Worm (Caenorhabditis elegans): ENCODE measurements around the gene mrps-33.

Gene mrps-33

ce11 chrIV:8745591-8746302 lies 5.9 kb upstream of the mrps-33 start, which contains the start of the genes F20C5.7 and parg-1:
Gene F20C5.7 (minus strand): TSS chrIV:8745691.
Gene parg-1 (plus strand): TSS chrIV:8746252.
- TF ChIP-seq F13C5.2 (tag; optimal IDR thresholded peaks at IDR 0.05), result no peak
- no peak for TF ChIP-seq flt-1 (GFP tag; IDR thresholded peaks at IDR 0.05)
- TF ChIP-seq tra-4 (tag; optimal IDR thresholded peaks at IDR 0.05), result no peak
- no peak for TF ChIP-seq scrt-1 (GFP tag; IDR thresholded peaks at IDR 0.05)
- no peak for TF ChIP-seq sea-1 (GFP tag; conservative IDR thresholded peaks at IDR 0.05)
- no peak for TF ChIP-seq tbx-11 (GFP tag; IDR thresholded peaks at IDR 0.05)
- TF ChIP-seq B0310.2 (tag; optimal IDR thresholded peaks at IDR 0.05), result no peak
- no peak for TF ChIP-seq ama-1 (optimal IDR thresholded peaks at IDR 0.05)

DNA sequence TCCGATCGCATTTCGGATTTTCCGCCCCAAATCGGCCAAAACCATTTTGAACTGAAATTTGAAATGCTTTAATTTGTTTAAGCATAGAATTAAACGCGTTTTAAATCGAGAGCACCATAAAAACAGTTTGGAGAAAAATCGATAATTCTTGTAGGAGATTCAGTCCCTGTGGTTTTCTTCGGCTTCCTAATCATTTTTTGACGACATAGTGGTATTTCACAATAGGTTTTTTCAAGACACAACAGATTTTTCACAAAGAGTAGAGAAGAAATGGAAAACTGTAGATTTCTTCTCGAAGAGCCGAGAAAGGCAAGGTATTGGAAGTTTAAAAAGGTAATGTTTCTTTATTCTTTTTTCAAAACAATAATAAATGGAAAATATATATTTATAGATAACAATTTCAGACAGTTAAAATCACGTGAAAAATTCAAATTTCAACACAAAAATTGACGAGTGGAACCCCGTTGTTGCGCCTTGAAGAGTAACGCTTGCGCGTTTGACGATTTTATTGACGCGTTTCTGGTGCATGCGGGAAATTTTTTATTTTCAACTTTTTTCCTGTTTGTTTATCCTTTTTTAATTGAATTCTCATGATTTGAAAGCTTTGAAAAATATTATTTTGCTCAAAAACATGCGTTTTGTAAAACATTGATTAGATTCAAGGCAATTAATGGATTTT lies 4.0 kb upstream of the mrps-33 start, which contains the start of gene F21D5.7:
F21D5.7 (minus strand) TSS at position 51 of the 679 bp plus-strand sequence.
- TF ChIP-seq hnd-1 (tag; optimal IDR thresholded peaks at IDR 0.05) (no peak), sea-1 (GFP tag; conservative IDR thresholded peaks at IDR 0.05) (no peak), F13C5.2 (tag; optimal IDR thresholded peaks at IDR 0.05) (peak; percentile 43)

DNA sequence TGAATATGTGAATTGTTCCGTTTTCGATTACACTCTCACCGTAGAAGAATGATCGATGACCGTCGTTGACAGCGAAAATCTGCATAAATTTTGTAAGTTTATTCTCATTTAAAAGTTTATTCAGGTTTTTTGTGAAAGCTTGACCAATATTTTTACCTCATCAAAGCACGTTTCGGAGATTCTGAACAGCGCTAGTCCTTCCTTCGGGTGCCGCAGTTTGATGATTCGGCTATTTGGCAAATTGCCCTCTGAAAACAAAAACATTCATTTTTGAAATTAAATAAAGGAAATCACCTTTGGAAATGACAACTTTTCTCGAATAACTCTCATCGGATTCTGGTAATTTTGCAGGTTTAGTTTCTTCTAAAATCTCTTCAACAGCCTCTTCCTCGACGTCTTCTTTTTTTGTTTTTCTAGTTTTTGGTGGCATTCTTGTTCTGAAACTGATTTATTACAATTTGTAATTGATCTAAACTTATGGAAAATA lies 1.2 kb upstream of the mrps-33 start, which contains the start of gene F21D5.6:
F21D5.6 (minus strand) TSS at position 437 of the 487 bp plus-strand sequence.
- no peak for TF ChIP-seq tbx-37 (GFP tag; conservative IDR thresholded peaks at IDR 0.05)
- TF ChIP-seq hmbx-1 (tag; optimal IDR thresholded peaks at IDR 0.05), result no peak
- TF ChIP-seq ceh-13 (GFP tag; optimal IDR thresholded peaks at IDR 0.05), result no peak
- TF ChIP-seq tbx-11 (GFP tag; IDR thresholded peaks at IDR 0.05), result no peak
- TF ChIP-seq ceh-36 (tag; optimal IDR thresholded peaks at IDR 0.05), result no peak
- TF ChIP-seq B0310.2 (tag; optimal IDR thresholded peaks at IDR 0.05), result no peak
- no peak for TF ChIP-seq aly-1 (tag; optimal IDR thresholded peaks at IDR 0.05)
- TF ChIP-seq F13C5.2 (tag; optimal IDR thresholded peaks at IDR 0.05), result no peak
- TF ChIP-seq sea-1 (GFP tag; conservative IDR thresholded peaks at IDR 0.05), result no peak
- TF ChIP-seq pes-1 (GFP tag; IDR thresholded peaks at IDR 0.05), result no peak
- no peak for TF ChIP-seq tra-4 (tag; optimal IDR thresholded peaks at IDR 0.05)
- no peak for TF ChIP-seq ama-1 (optimal IDR thresholded peaks at IDR 0.05)

DNA sequence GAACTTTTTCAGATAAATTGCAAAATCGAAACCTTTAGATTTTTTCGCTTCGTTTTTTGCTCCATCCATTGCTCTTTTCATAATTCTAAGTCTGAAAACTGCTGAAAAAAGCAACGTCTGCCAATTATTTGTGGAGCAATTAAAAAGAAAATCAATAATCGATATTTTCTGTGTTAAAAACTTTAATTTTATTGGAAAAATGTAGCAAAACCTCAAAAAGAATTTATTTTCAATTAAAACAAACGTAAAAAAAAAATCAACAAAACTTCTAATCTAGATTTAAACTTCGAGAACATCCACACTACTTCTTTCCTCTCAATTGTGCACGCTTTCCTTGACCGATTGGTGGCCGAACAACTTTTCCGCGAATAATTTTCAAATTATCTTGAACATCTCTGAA lies 532 bp downstream of the mrps-33 start, which contains the start of gene F21D5.5:
F21D5.5 (minus strand) TSS at position 101 of the 400 bp plus-strand sequence.
- no peak for TF ChIP-seq sea-1 (GFP tag; conservative IDR thresholded peaks at IDR 0.05)
- no peak for TF ChIP-seq ets-7 (tag; optimal IDR thresholded peaks at IDR 0.05)
- TF ChIP-seq tbx-37 (GFP tag; conservative IDR thresholded peaks at IDR 0.05), result no peak
- TF ChIP-seq F13C5.2 (tag; optimal IDR thresholded peaks at IDR 0.05), result no peak
- TF ChIP-seq scrt-1 (GFP tag; IDR thresholded peaks at IDR 0.05), result no peak
- TF ChIP-seq tra-4 (tag; optimal IDR thresholded peaks at IDR 0.05), result no peak
- no peak for TF ChIP-seq flt-1 (GFP tag; IDR thresholded peaks at IDR 0.05)
- no peak for TF ChIP-seq pes-1 (GFP tag; IDR thresholded peaks at IDR 0.05)
- TF ChIP-seq ceh-36 (tag; optimal IDR thresholded peaks at IDR 0.05), result no peak

- TF ChIP-seq hnd-1 (tag; optimal IDR thresholded peaks at IDR 0.05), result no peak
- no peak for TF ChIP-seq hmbx-1 (tag; optimal IDR thresholded peaks at IDR 0.05)
- no peak for TF ChIP-seq F13C5.2 (tag; optimal IDR thresholded peaks at IDR 0.05)
- TF ChIP-seq pes-1 (GFP tag; IDR thresholded peaks at IDR 0.05), result no peak
- TF ChIP-seq ama-1 (optimal IDR thresholded peaks at IDR 0.05), result no peak
- TF ChIP-seq tra-4 (tag; optimal IDR thresholded peaks at IDR 0.05), result no peak
- no peak for TF ChIP-seq sea-1 (GFP tag; conservative IDR thresholded peaks at IDR 0.05)
- TF ChIP-seq hmg-4 (GFP tag; optimal IDR thresholded peaks at IDR 0.05), result no peak
- TF ChIP-seq tbx-11 (GFP tag; IDR thresholded peaks at IDR 0.05), result no peak
- TF ChIP-seq ceh-36 (tag; optimal IDR thresholded peaks at IDR 0.05), result no peak
- TF ChIP-seq B0310.2 (tag; optimal IDR thresholded peaks at IDR 0.05), result no peak
Measured at ce11 chrIV:8737787-8738186, 2.0 kb downstream of the mrps-33 start, which contains the start of gene F21D5.4. Gene F21D5.4 (plus strand): TSS chrIV:8738087.

DNA sequence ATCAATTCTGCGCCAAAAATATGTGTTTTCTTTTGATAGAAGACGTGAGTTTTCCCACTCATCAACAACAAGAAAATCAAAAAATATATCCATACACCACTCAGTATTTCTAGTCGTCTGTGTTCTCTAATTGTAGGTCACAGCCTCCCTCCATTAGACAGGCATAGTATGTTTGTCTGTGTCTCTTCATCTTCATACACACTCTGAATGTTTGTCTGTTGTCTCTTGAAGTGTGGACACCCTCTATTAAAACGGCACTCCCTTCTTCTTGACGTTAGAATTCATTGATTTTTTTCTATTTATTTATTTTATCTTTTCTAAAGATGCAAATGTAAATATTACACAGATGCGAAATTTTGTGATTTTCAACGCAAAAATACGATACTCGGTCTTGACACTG lies 2.5 kb downstream of the mrps-33 start:
- TF ChIP-seq tra-4 (tag; optimal IDR thresholded peaks at IDR 0.05), result no peak
- TF ChIP-seq tbx-37 (GFP tag; conservative IDR thresholded peaks at IDR 0.05), result no peak
- TF ChIP-seq ama-1 (optimal IDR thresholded peaks at IDR 0.05), result no peak
- TF ChIP-seq pes-1 (GFP tag; IDR thresholded peaks at IDR 0.05), result no peak
- TF ChIP-seq tbx-11 (GFP tag; IDR thresholded peaks at IDR 0.05), result no peak
- TF ChIP-seq F13C5.2 (tag; optimal IDR thresholded peaks at IDR 0.05), result no peak
- TF ChIP-seq hmbx-1 (tag; optimal IDR thresholded peaks at IDR 0.05), result no peak
- no peak for TF ChIP-seq hnd-1 (tag; optimal IDR thresholded peaks at IDR 0.05)
- no peak for TF ChIP-seq ets-7 (tag; optimal IDR thresholded peaks at IDR 0.05)
- no peak for TF ChIP-seq ceh-13 (GFP tag; optimal IDR thresholded peaks at IDR 0.05)
- no peak for TF ChIP-seq flt-1 (GFP tag; IDR thresholded peaks at IDR 0.05)
- no peak for TF ChIP-seq sea-1 (GFP tag; conservative IDR thresholded peaks at IDR 0.05)
- no peak for TF ChIP-seq ceh-36 (tag; optimal IDR thresholded peaks at IDR 0.05)
- no peak for TF ChIP-seq scrt-1 (GFP tag; IDR thresholded peaks at IDR 0.05)
- TF ChIP-seq hmg-4 (GFP tag; optimal IDR thresholded peaks at IDR 0.05), result no peak

ce11 chrIV:8730469-8730868 lies 9.4 kb downstream of the mrps-33 start, which contains the start of gene F21D5.3:
Gene F21D5.3 (plus strand): TSS chrIV:8730815.
- TF ChIP-seq ceh-13 (GFP tag; optimal IDR thresholded peaks at IDR 0.05) (no peak), tbx-11 (GFP tag; IDR thresholded peaks at IDR 0.05) (no peak), sea-1 (GFP tag; conservative IDR thresholded peaks at IDR 0.05) (no peak), ets-7 (tag; optimal IDR thresholded peaks at IDR 0.05) (no peak), scrt-1 (GFP tag; IDR thresholded peaks at IDR 0.05) (no peak), flt-1 (GFP tag; IDR thresholded peaks at IDR 0.05) (no peak), F13C5.2 (tag; optimal IDR thresholded peaks at IDR 0.05) (no peak), hmg-4 (GFP tag; optimal IDR thresholded peaks at IDR 0.05) (no peak)

All from whole organism, early embryonic.